Worm (Caenorhabditis elegans) whole organism, L3 larva: ENCODE results near the gene Y47D3A.13.

ENCODE experiments used
- R02D3.7 ChIP-seq: fragments of 150-350 bp; optimal IDR thresholded peaks from 2 replicates; lab custom pipeline; 2014; ENCODE audit warnings: missing biosample characterization, missing genetic modification characterization
- ZK546.5 ChIP-seq: sonication (generic microtip); optimal IDR thresholded peaks from 2 replicates; lab custom pipeline; 2017; ENCODE audit warnings: missing biosample characterization, missing genetic modification characterization
- aly-2 ChIP-seq: fragments of 150-350 bp; optimal IDR thresholded peaks from 2 replicates; lab custom pipeline; 2014; ENCODE audit warnings: missing biosample characterization, missing genetic modification characterization
- ama-1 ChIP-seq: fragments of 150-350 bp; optimal IDR thresholded peaks from 2 replicates; lab custom pipeline; 2018
- ceh-16 ChIP-seq: sonication (generic microtip); optimal IDR thresholded peaks from 2 replicates; lab custom pipeline; 2017; ENCODE audit warnings: missing biosample characterization, missing genetic modification characterization
- ceh-28 ChIP-seq: fragments of 150-350 bp; optimal IDR thresholded peaks from 2 replicates; lab custom pipeline; 2014; ENCODE audit warnings: missing biosample characterization, missing genetic modification reagents, missing genetic modification characterization
- ceh-82 ChIP-seq: fragments of 150-350 bp; optimal IDR thresholded peaks from 2 replicates; lab custom pipeline; 2014; ENCODE audit warnings: missing biosample characterization, missing genetic modification characterization
- daf-12 ChIP-seq: fragments of 150-350 bp; optimal IDR thresholded peaks from 2 replicates; lab custom pipeline; 2014; ENCODE audit warnings: missing biosample characterization, missing genetic modification reagents, missing genetic modification characterization
- egl-27 ChIP-seq: sonication (generic microtip); optimal IDR thresholded peaks from 4 replicates; lab custom pipeline; 2017; ENCODE audit warnings: missing biosample characterization, missing genetic modification reagents, missing genetic modification characterization
- egl-5 ChIP-seq: fragments of 150-350 bp; optimal IDR thresholded peaks from 2 replicates; lab custom pipeline; 2017; ENCODE audit warnings: missing biosample characterization, missing genetic modification reagents, missing genetic modification characterization, inconsistent platforms
- elt-1 ChIP-seq: fragments of 150-350 bp; optimal IDR thresholded peaks from 2 replicates; lab custom pipeline; 2014; ENCODE audit warnings: missing biosample characterization, missing genetic modification characterization
- elt-2 ChIP-seq: sonication (generic microtip); optimal IDR thresholded peaks from 2 replicates; lab custom pipeline; 2016; ENCODE audit warnings: missing genetic modification reagents, mild to moderate bottlenecking, missing genetic modification characterization, missing compliant biosample characterization
- elt-3 ChIP-seq, 3 experiments: fragments of 150-350 bp in 1 of 3; sonication (generic microtip) in 2 of 3; optimal IDR thresholded peaks; 2 replicates in 2 of 3; 4 replicates in 1 of 3; lab custom pipeline; 2014 to 2017; ENCODE audit warnings: missing biosample characterization in 3 of 3, missing genetic modification characterization in 3 of 3
- eor-1 ChIP-seq, 2 experiments: fragments of 150-350 bp; optimal IDR thresholded peaks; 2 replicates each; lab custom pipeline; 2014 to 2018; ENCODE audit warnings: missing biosample characterization in 2 of 2, missing genetic modification characterization in 2 of 2
- fkh-10 ChIP-seq: sonication (generic microtip); optimal IDR thresholded peaks from 2 replicates; lab custom pipeline; 2017; ENCODE audit warnings: missing biosample characterization, missing genetic modification reagents, missing genetic modification characterization
- fkh-2 ChIP-seq: fragments of 150-350 bp; optimal IDR thresholded peaks from 2 replicates; lab custom pipeline; 2014; ENCODE audit warnings: missing biosample characterization, missing genetic modification reagents, missing genetic modification characterization
- fos-1 ChIP-seq: fragments of 150-350 bp; optimal IDR thresholded peaks from 2 replicates; lab custom pipeline; 2014; ENCODE audit warnings: missing biosample characterization, missing genetic modification characterization
- hmg-11 ChIP-seq: sonication (generic microtip); optimal IDR thresholded peaks from 2 replicates; lab custom pipeline; 2016; ENCODE audit warnings: missing genetic modification characterization, missing compliant biosample characterization
- jun-1 ChIP-seq: fragments of 150-350 bp; optimal IDR thresholded peaks from 2 replicates; lab custom pipeline; 2014; ENCODE audit warnings: missing biosample characterization, missing genetic modification reagents, missing genetic modification characterization
- lin-15B ChIP-seq: fragments of 150-350 bp; optimal IDR thresholded peaks from 2 replicates; lab custom pipeline; 2014; ENCODE audit warnings: missing biosample characterization, missing genetic modification characterization
- lsy-12 ChIP-seq: sonication (generic microtip); optimal IDR thresholded peaks from 2 replicates; lab custom pipeline; 2016; ENCODE audit warnings: mild to moderate bottlenecking, missing genetic modification characterization, missing compliant biosample characterization
- mdl-1 ChIP-seq: fragments of 150-350 bp; optimal IDR thresholded peaks from 2 replicates; lab custom pipeline; 2014; ENCODE audit warnings: missing biosample characterization, missing genetic modification characterization
- mml-1 ChIP-seq: fragments of 150-350 bp; sonication (generic microtip); optimal IDR thresholded peaks from 3 replicates; lab custom pipeline; 2014; ENCODE audit warnings: missing biosample characterization, missing genetic modification characterization
- nfya-1 ChIP-seq: sonication (generic microtip); optimal IDR thresholded peaks from 2 replicates; lab custom pipeline; 2017; ENCODE audit warnings: missing genetic modification characterization, mild to moderate bottlenecking, missing compliant biosample characterization, antibody characterized with exemption, moderate library complexity; ENCODE audit not compliant: insufficient read depth
- nhr-11 ChIP-seq: fragments of 150-350 bp; optimal IDR thresholded peaks from 2 replicates; lab custom pipeline; 2014; ENCODE audit warnings: missing biosample characterization, missing genetic modification characterization
- nhr-12 ChIP-seq: fragments of 150-350 bp; optimal IDR thresholded peaks from 2 replicates; lab custom pipeline; 2014; ENCODE audit warnings: missing biosample characterization, missing genetic modification characterization
- nhr-23 ChIP-seq: fragments of 150-350 bp; optimal IDR thresholded peaks from 2 replicates; lab custom pipeline; 2014; ENCODE audit warnings: missing biosample characterization, missing genetic modification reagents, missing genetic modification characterization
- nhr-237 ChIP-seq: fragments of 150-350 bp; optimal IDR thresholded peaks from 2 replicates; lab custom pipeline; 2014; ENCODE audit warnings: missing biosample characterization, missing genetic modification characterization
- nhr-25 ChIP-seq: sonication (generic microtip); optimal IDR thresholded peaks from 2 replicates; lab custom pipeline; 2017; ENCODE audit warnings: missing biosample characterization, missing genetic modification characterization
- nhr-28 ChIP-seq: fragments of 150-350 bp; optimal IDR thresholded peaks from 2 replicates; lab custom pipeline; 2014; ENCODE audit warnings: missing biosample characterization, missing genetic modification characterization
- nhr-76 ChIP-seq: fragments of 150-350 bp; sonication (generic microtip); optimal IDR thresholded peaks from 5 replicates; lab custom pipeline; 2014; ENCODE audit warnings: missing biosample characterization, missing genetic modification characterization
- nhr-77 ChIP-seq: fragments of 150-350 bp; optimal IDR thresholded peaks from 2 replicates; lab custom pipeline; 2014; ENCODE audit warnings: missing biosample characterization, missing genetic modification characterization
- pha-4 ChIP-seq: fragments of 150-350 bp; optimal IDR thresholded peaks from 2 replicates; lab custom pipeline; 2014; ENCODE audit warnings: missing biosample characterization, missing genetic modification reagents, missing genetic modification characterization
- pqm-1 ChIP-seq: fragments of 150-350 bp; optimal IDR thresholded peaks from 2 replicates; lab custom pipeline; 2017; ENCODE audit warnings: missing biosample characterization, missing genetic modification characterization, inconsistent platforms
- sea-2 ChIP-seq: fragments of 150-350 bp; sonication (generic microtip); optimal IDR thresholded peaks from 4 replicates; lab custom pipeline; 2014; ENCODE audit warnings: missing biosample characterization, missing genetic modification reagents, missing genetic modification characterization
- skn-1 ChIP-seq: fragments of 150-350 bp; optimal IDR thresholded peaks from 2 replicates; lab custom pipeline; 2014; ENCODE audit warnings: missing biosample characterization, missing genetic modification characterization
- snpc-4 ChIP-seq: fragments of 150-350 bp; optimal IDR thresholded peaks from 2 replicates; lab custom pipeline; 2014; ENCODE audit warnings: missing biosample characterization, missing genetic modification characterization
- tbx-2 ChIP-seq: sonication (generic microtip); optimal IDR thresholded peaks from 2 replicates; lab custom pipeline; 2016; ENCODE audit warnings: mild to moderate bottlenecking, missing genetic modification characterization, missing compliant biosample characterization
- unc-39 ChIP-seq: sonication (generic microtip); optimal IDR thresholded peaks from 4 replicates; lab custom pipeline; 2017; ENCODE audit warnings: missing biosample characterization, missing genetic modification characterization
- unc-62 ChIP-seq: fragments of 150-350 bp; sonication (generic microtip); optimal IDR thresholded peaks from 4 replicates; lab custom pipeline; 2014; ENCODE audit warnings: missing biosample characterization, missing genetic modification reagents, missing genetic modification characterization
- zag-1 ChIP-seq: fragments of 150-350 bp; optimal IDR thresholded peaks from 2 replicates; lab custom pipeline; 2014; ENCODE audit warnings: missing biosample characterization, missing genetic modification characterization
- ztf-11 ChIP-seq: fragments of 150-350 bp; optimal IDR thresholded peaks from 2 replicates; lab custom pipeline; 2014; ENCODE audit warnings: missing biosample characterization, missing genetic modification characterization
- ztf-4 ChIP-seq: fragments of 150-350 bp; optimal IDR thresholded peaks from 2 replicates; lab custom pipeline; 2014; ENCODE audit warnings: missing biosample characterization, missing genetic modification characterization

Gene Y47D3A.13

ce11 chrIII:11195140-11195539, 28.8 kb downstream of the Y47D3A.13 start, which contains the start of gene tra-1:
TSS of gene tra-1 (minus strand) at chrIII:11195201.
- TF ChIP-seq mdl-1 (tag; lab: Kevin White, UChicago) (no peak), nhr-77 (tag; lab: Kevin White, UChicago) (no peak), hmg-11 (no peak), ama-1 (lab: Kevin White, UChicago) (no peak), ztf-11 (tag; lab: Kevin White, UChicago) (no peak), nhr-25 (tag; lab: Kevin White, UChicago) (no peak), elt-3 (tag; optimal IDR thresholded peaks at IDR 0.05; lab: Kevin White, UChicago) (no peak), nhr-11 (tag; lab: Kevin White, UChicago) (no peak), nhr-12 (no peak), nhr-28 (tag; lab: Kevin White, UChicago) (no peak), ceh-16 (no peak), R02D3.7 (tag; lab: Kevin White, UChicago) (no peak), nhr-237 (no peak)
- TF ChIP-seq, all 47 proteins: peak for 0

- TF ChIP-seq ZK546.5 (tag; lab: Kevin White, UChicago) (no peak), fkh-2 (no peak), nfya-1 (no peak), nhr-23 (no peak), tbx-2 (tag; lab: Kevin White, UChicago) (no peak), unc-39 (tag; lab: Kevin White, UChicago) (no peak), mdl-1 (tag; lab: Kevin White, UChicago) (no peak), ceh-28 (tag; lab: Kevin White, UChicago) (no peak)
Observed at ce11 chrIII:11194123-11194522, 29.8 kb downstream of the Y47D3A.13 start.

ce11 chrIII:11193251-11193650, 30.7 kb downstream of the Y47D3A.13 start:
- peak; percentile 75 for TF ChIP-seq elt-2 (tag; lab: Kevin White, UChicago)
- TF ChIP-seq ama-1 (lab: Kevin White, UChicago) = no peak
- no peak for TF ChIP-seq skn-1

- no peak for TF ChIP-seq pha-4 (tag; lab: Kevin White, UChicago)
- no peak for TF ChIP-seq lsy-12 (tag; lab: Kevin White, UChicago)
- TF ChIP-seq egl-5 (tag; lab: Kevin White, UChicago) = no peak
- TF ChIP-seq ceh-28 (tag; lab: Kevin White, UChicago) = no peak
- TF ChIP-seq nfya-1 = peak; percentile 42
- peak; percentile 72 for TF ChIP-seq elt-2 (tag; lab: Kevin White, UChicago)
- TF ChIP-seq fos-1 (tag; lab: Kevin White, UChicago) = no peak
- TF ChIP-seq pqm-1 (tag; lab: Kevin White, UChicago) = peak; percentile 38
Observed at ce11 chrIII:11188132-11188531, 35.8 kb downstream of the Y47D3A.13 start.

- TF ChIP-seq nfya-1 (peak; percentile 78), pha-4 (tag; lab: Kevin White, UChicago) (peak; percentile 15), unc-39 (tag; lab: Kevin White, UChicago) (no peak), jun-1 (tag; lab: Kevin White, UChicago) (peak; percentile 21), ama-1 (lab: Kevin White, UChicago) (no peak), elt-1 (tag; lab: Kevin White, UChicago) (no peak), nhr-23 (no peak), fkh-10 (GFP tag; lab: Kevin White, UChicago) (peak; percentile 73), nhr-25 (tag; lab: Kevin White, UChicago) (no peak), ceh-28 (tag; lab: Kevin White, UChicago) (no peak), eor-1 (tag; optimal IDR thresholded peaks at IDR 0.05; lab: Kevin White, UChicago) (no peak), nhr-12 (no peak), ceh-16 (no peak), mml-1 (tag; lab: Kevin White, UChicago) (no peak), egl-27 (tag; lab: Kevin White, UChicago) (peak; percentile 15), sea-2 (GFP tag; lab: Kevin White, UChicago) (no peak), ZK546.5 (tag; lab: Kevin White, UChicago) (no peak), ztf-11 (tag; lab: Kevin White, UChicago) (no peak), elt-3 (tag; optimal IDR thresholded peaks at IDR 0.05; lab: Kevin White, UChicago) (no peak), snpc-4 (tag; lab: Kevin White, UChicago) (peak; percentile 10), ztf-4 (no peak), aly-2 (no peak), daf-12 (tag; lab: Kevin White, UChicago) (no peak), pqm-1 (tag; lab: Kevin White, UChicago) (no peak), nhr-76 (tag; lab: Kevin White, UChicago) (no peak), unc-62 (GFP tag; lab: Kevin White, UChicago) (no peak), egl-5 (tag; lab: Kevin White, UChicago) (no peak), lin-15B (tag; lab: Kevin White, UChicago) (peak; percentile 52), mdl-1 (tag; lab: Kevin White, UChicago) (no peak), ceh-82 (no peak), nhr-28 (tag; lab: Kevin White, UChicago) (no peak), fkh-2 (no peak), zag-1 (tag; lab: Kevin White, UChicago) (no peak), hmg-11 (peak; percentile 54)
Observed at ce11 chrIII:11185483-11186115, 38.3 kb downstream of the Y47D3A.13 start.
